Fruit fly (Drosophila melanogaster): ENCODE data around the gene CG13856.
A peak's percentile ranks its signal among the peaks of the same experiment; 100 is the strongest.

CG13856 gene

DNA sequence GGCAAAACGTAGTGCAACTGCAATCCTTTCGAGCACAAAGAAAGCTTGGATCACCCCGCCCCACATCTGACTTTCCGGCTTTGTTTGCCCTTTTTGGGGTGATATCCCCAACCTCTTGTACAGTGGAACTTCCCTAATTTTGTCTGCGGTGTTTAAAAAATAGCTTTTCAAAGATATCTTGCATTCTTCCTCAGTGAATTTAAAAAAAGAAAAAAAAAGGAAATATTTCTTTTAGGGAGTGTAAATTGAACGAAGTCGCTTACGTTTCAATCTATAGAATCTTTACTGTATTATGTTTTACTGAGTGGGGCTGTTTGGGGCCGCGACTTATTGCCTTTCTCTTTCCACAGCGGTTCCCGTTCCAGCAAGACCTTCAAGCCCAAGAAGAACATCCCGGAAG lies 19.2 kb downstream of the CG13856 start (continued):
- TF ChIP-seq CG31388 (GFP tag; optimal IDR thresholded peaks at IDR 0.05) (no peak), CG16813 (GFP tag; IDR thresholded peaks at IDR 0.05; ENCODE audit: partially characterized antibody) (no peak), fd64A (GFP tag; optimal IDR thresholded peaks at IDR 0.05) (no peak), Dip3 (GFP tag; optimal IDR thresholded peaks at IDR 0.05) (peak; percentile 56), Hr51 (GFP tag; optimal IDR thresholded peaks at IDR 0.05) (no peak), mirr (GFP tag; optimal IDR thresholded peaks at IDR 0.05) (no peak), gt (GFP tag; IDR thresholded peaks at IDR 0.05) (peak; percentile 29; the same call in 1 of the 2 replicates), NC2β (GFP tag; optimal IDR thresholded peaks at IDR 0.05) (no peak), danr (GFP tag; IDR thresholded peaks at IDR 0.05) (peak; percentile 64; the same call in 1 of the 2 replicates), Rx (GFP tag; IDR thresholded peaks at IDR 0.05) (0 out of 2 replicates have a peak, but pooled peaks have one; percentile 34), vnd (GFP tag; IDR thresholded peaks at IDR 0.05; ENCODE audit: partially characterized antibody) (no peak), CG10267 (tag; optimal IDR thresholded peaks at IDR 0.05) (no peak), wor (GFP tag; IDR thresholded peaks at IDR 0.05) (no peak), tin (GFP tag; optimal IDR thresholded peaks at IDR 0.05) (peak; percentile 59), D19B (GFP tag; optimal IDR thresholded peaks at IDR 0.05) (no peak), CG34376 (GFP tag; optimal IDR thresholded peaks at IDR 0.05) (no peak), Lhr (GFP tag; optimal IDR thresholded peaks at IDR 0.05) (no peak), CG10321 (GFP tag; IDR thresholded peaks at IDR 0.05) (peak; percentile 31; the same call in 1 of the 2 replicates), CG33213 (GFP tag; optimal IDR thresholded peaks at IDR 0.05) (no peak), B-H1 (GFP tag; IDR thresholded peaks at IDR 0.05) (peak; percentile 47), gcm2 (GFP tag; optimal IDR thresholded peaks at IDR 0.05) (no peak), zf30C (GFP tag; optimal IDR thresholded peaks at IDR 0.05) (no peak), ranshi (GFP tag; IDR thresholded peaks at IDR 0.05) (peak; percentile 82), trh (GFP tag; optimal IDR thresholded peaks at IDR 0.05) (no peak), eyg (GFP tag; optimal IDR thresholded peaks at IDR 0.05) (peak; percentile 60), YL-1 (GFP tag; optimal IDR thresholded peaks at IDR 0.05) (no peak), CG11247 (GFP tag; IDR thresholded peaks at IDR 0.05) (peak; percentile 63; the same call in 1 of the 2 replicates), lov (optimal IDR thresholded peaks at IDR 0.05) (no peak), lov (GFP tag; IDR thresholded peaks at IDR 0.05) (no peak), Fer1 (GFP tag; optimal IDR thresholded peaks at IDR 0.05) (peak; percentile 63), Trl (optimal IDR thresholded peaks at IDR 0.05) (no peak), Trl (GFP tag; optimal IDR thresholded peaks at IDR 0.05) (peak; percentile 29), HmgZ (tag; optimal IDR thresholded peaks at IDR 0.05) (no peak), org-1 (GFP tag; optimal IDR thresholded peaks at IDR 0.05) (no peak), CG1603 (tag; optimal IDR thresholded peaks at IDR 0.05) (no peak), CG30403 (GFP tag; optimal IDR thresholded peaks at IDR 0.05) (peak; percentile 62), CG12744 (GFP tag; optimal IDR thresholded peaks at IDR 0.05) (peak; percentile 10), fu2 (GFP tag; optimal IDR thresholded peaks at IDR 0.05) (peak; percentile 18), Gsc (GFP tag; IDR thresholded peaks at IDR 0.05) (no peak), Usf (GFP tag; optimal IDR thresholded peaks at IDR 0.05) (no peak), CG10959 (GFP tag; IDR thresholded peaks at IDR 0.05) (peak; percentile 30; the same call in 1 of the 2 replicates), CG17328 (GFP tag; IDR thresholded peaks at IDR 0.05) (peak; percentile 57; the same call in 1 of the 2 replicates), gro (GFP tag; optimal IDR thresholded peaks at IDR 0.05) (peak; percentile 27), toy (GFP tag; IDR thresholded peaks at IDR 0.05) (no peak), fd3F (GFP tag; optimal IDR thresholded peaks at IDR 0.05) (peak; percentile 67), sd (tag; optimal IDR thresholded peaks at IDR 0.05) (no peak), CG7372 (GFP tag; IDR thresholded peaks at IDR 0.05) (peak; percentile 72), CG30020 (tag; optimal IDR thresholded peaks at IDR 0.05) (no peak), CG5953 (GFP tag; IDR thresholded peaks at IDR 0.05) (no peak), CG8944 (GFP tag; optimal IDR thresholded peaks at IDR 0.05) (peak; percentile 46), CG32767 (GFP tag; IDR thresholded peaks at IDR 0.05) (peak; percentile 60; the same call in 1 of the 2 replicates), CG11085 (GFP tag; IDR thresholded peaks at IDR 0.05) (peak; percentile 69), Asciz (GFP tag; optimal IDR thresholded peaks at IDR 0.05) (no peak)
